Fruit fly (Drosophila melanogaster) whole organism, embryonic: ENCODE data around the gene IntS4.

Experiments
- Asciz ChIP-seq: fragments of 200-800 bp; sonication (Bioruptor generic); optimal IDR thresholded peaks from 2 replicates; lab custom pipeline; 2017; ENCODE audit warnings: missing biosample characterization, mild to moderate bottlenecking, missing genetic modification characterization, missing genetic modification reagents
- Atf-2 ChIP-seq: fragments of 200-800 bp; sonication (Bioruptor generic); optimal IDR thresholded peaks from 2 replicates; lab custom pipeline; 2016; ENCODE audit warnings: missing biosample characterization, missing genetic modification characterization
- Bteb2 ChIP-seq: fragments of 200-800 bp; sonication (Bioruptor generic); optimal IDR thresholded peaks from 2 replicates; lab custom pipeline; 2016; ENCODE audit warnings: missing biosample characterization, missing genetic modification characterization
- CG10431 ChIP-seq: fragments of 200-800 bp; sonication (Bioruptor generic); optimal IDR thresholded peaks from 3 replicates; lab custom pipeline; 2018; ENCODE audit warnings: missing biosample characterization, mild to moderate bottlenecking, missing genetic modification characterization
- CG10543 ChIP-seq: fragments of 200-800 bp; sonication (Bioruptor generic); optimal IDR thresholded peaks from 3 replicates; lab custom pipeline; 2017; ENCODE audit warnings: missing biosample characterization, mild to moderate bottlenecking, missing genetic modification characterization, moderate library complexity
- CG11093 ChIP-seq: fragments of 200-800 bp; sonication (Bioruptor generic); IDR thresholded peaks from 3 replicates; pipeline ENCODE4 v1.3.6; 2022; ENCODE audit warnings: missing biosample characterization, missing genetic modification characterization
- CG12942 ChIP-seq: fragments of 200-800 bp; sonication (Bioruptor generic); optimal IDR thresholded peaks from 3 replicates; lab custom pipeline; 2016; ENCODE audit warnings: missing biosample characterization, missing genetic modification characterization
- CG17186 ChIP-seq: fragments of 200-800 bp; sonication (Bioruptor generic); optimal IDR thresholded peaks from 3 replicates; lab custom pipeline; 2017; ENCODE audit warnings: missing biosample characterization, missing genetic modification reagents, missing genetic modification characterization
- CG2875 ChIP-seq: fragments of 200-800 bp; sonication (Bioruptor generic); optimal IDR thresholded peaks from 2 replicates; lab custom pipeline; 2017; ENCODE audit warnings: missing biosample characterization, mild to moderate bottlenecking, missing genetic modification characterization, missing genetic modification reagents
- CG3163 ChIP-seq: fragments of 200-800 bp; sonication (Bioruptor generic); optimal IDR thresholded peaks from 3 replicates; lab custom pipeline; 2016; ENCODE audit warnings: missing biosample characterization, missing genetic modification characterization
- CG33557 ChIP-seq: fragments of 200-800 bp; sonication (Bioruptor generic); optimal IDR thresholded peaks from 2 replicates; lab custom pipeline; 2019; ENCODE audit warnings: missing biosample characterization, mild to moderate bottlenecking, missing genetic modification characterization, moderate library complexity
- CG42726 ChIP-seq: fragments of 200-800 bp; sonication (Bioruptor generic); IDR thresholded peaks from 2 replicates; pipeline ENCODE4 v1.3.6; 2022; ENCODE audit warnings: missing biosample characterization, missing genetic modification characterization; ENCODE audit not compliant: partially characterized antibody
- CG43689 ChIP-seq: fragments of 200-800 bp; sonication (Bioruptor generic); IDR thresholded peaks from 2 replicates; pipeline ENCODE4 v1.3.6; 2022; ENCODE audit warnings: missing biosample characterization, missing genetic modification characterization
- CG4854 ChIP-seq: fragments of 200-800 bp; sonication (Bioruptor generic); optimal IDR thresholded peaks from 2 replicates; lab custom pipeline; 2016; ENCODE audit warnings: missing biosample characterization, missing genetic modification characterization, inconsistent platforms
- CG5953 ChIP-seq: fragments of 200-800 bp; sonication (Bioruptor generic); IDR thresholded peaks from 2 replicates; pipeline ENCODE4 v1.3.6; 2022; ENCODE audit warnings: missing biosample characterization, missing genetic modification characterization
- CG6272 ChIP-seq: fragments of 200-800 bp; sonication (Bioruptor generic); IDR thresholded peaks from 2 replicates; pipeline ENCODE4 v1.3.6; 2022; ENCODE audit warnings: missing biosample characterization, missing genetic modification characterization
- CG7963 ChIP-seq: fragments of 200-800 bp; sonication (Bioruptor generic); IDR thresholded peaks from 3 replicates; pipeline ENCODE4 v1.3.6; 2022; ENCODE audit warnings: missing biosample characterization, missing genetic modification characterization; ENCODE audit not compliant: partially characterized antibody
- CG8089 ChIP-seq: fragments of 200-800 bp; sonication (Bioruptor generic); optimal IDR thresholded peaks from 3 replicates; lab custom pipeline; 2016; ENCODE audit warnings: missing biosample characterization, missing genetic modification characterization
- CG8478 ChIP-seq: fragments of >200 bp; optimal IDR thresholded peaks from 2 replicates; lab custom pipeline; 2018
- CG8765 ChIP-seq: fragments of 200-800 bp; sonication (Bioruptor generic); IDR thresholded peaks from 2 replicates; pipeline ENCODE4 v1.3.6; 2022; ENCODE audit warnings: missing biosample characterization, missing genetic modification characterization
- CG8924 ChIP-seq: fragments of 200-800 bp; optimal IDR thresholded peaks from 3 replicates; lab custom pipeline; 2019; ENCODE audit warnings: missing biosample characterization, mild to moderate bottlenecking, missing genetic modification characterization, moderate library complexity
- Deaf1 ChIP-seq: fragments of 200-800 bp; optimal IDR thresholded peaks from 3 replicates; lab custom pipeline; 2019; ENCODE audit warnings: missing biosample characterization, mild to moderate bottlenecking, missing genetic modification characterization, moderate library complexity
- Ets97D ChIP-seq: fragments of 200-800 bp; sonication (Bioruptor generic); optimal IDR thresholded peaks from 3 replicates; lab custom pipeline; 2016; ENCODE audit warnings: missing biosample characterization, missing genetic modification characterization
- Fer3 ChIP-seq: fragments of 200-800 bp; sonication (Bioruptor generic); optimal IDR thresholded peaks from 2 replicates; lab custom pipeline; 2018; ENCODE audit warnings: missing biosample characterization, mild to moderate bottlenecking, missing genetic modification characterization, moderate library complexity
- Hmx ChIP-seq: fragments of 200-800 bp; sonication (Bioruptor generic); optimal IDR thresholded peaks from 2 replicates; lab custom pipeline; 2016; ENCODE audit warnings: missing biosample characterization, missing genetic modification characterization
- Optix ChIP-seq: fragments of 200-800 bp; sonication (Bioruptor generic); IDR thresholded peaks from 3 replicates; pipeline ENCODE4 v1.3.6; 2022; ENCODE audit warnings: missing biosample characterization, missing genetic modification characterization
- Sox102F ChIP-seq: fragments of 200-800 bp; sonication (Bioruptor generic); optimal IDR thresholded peaks from 2 replicates; lab custom pipeline; 2018; ENCODE audit warnings: missing biosample characterization, mild to moderate bottlenecking, missing genetic modification characterization, moderate library complexity
- bbx ChIP-seq: fragments of 200-800 bp; sonication (Bioruptor generic); IDR thresholded peaks from 2 replicates; pipeline ENCODE4 v1.3.6; 2022; ENCODE audit warnings: missing biosample characterization, missing genetic modification characterization; ENCODE audit not compliant: partially characterized antibody
- cg ChIP-seq: fragments of 200-800 bp; sonication (Bioruptor generic); optimal IDR thresholded peaks from 3 replicates; lab custom pipeline; 2019; ENCODE audit warnings: missing biosample characterization, mild to moderate bottlenecking, missing genetic modification characterization, moderate library complexity
- chinmo ChIP-seq: fragments of 200-800 bp; sonication (Bioruptor generic); IDR thresholded peaks from 4 replicates; pipeline ENCODE4 v1.3.6; 2022; ENCODE audit warnings: missing biosample characterization, missing genetic modification characterization; ENCODE audit not compliant: partially characterized antibody
- chm ChIP-seq: fragments of 200-800 bp; sonication (Bioruptor generic); IDR thresholded peaks from 2 replicates; pipeline ENCODE4 v1.3.6; 2022; ENCODE audit warnings: missing biosample characterization, missing genetic modification characterization
- dmrt11E ChIP-seq: fragments of 200-800 bp; sonication (Bioruptor generic); optimal IDR thresholded peaks from 3 replicates; lab custom pipeline; 2018; ENCODE audit warnings: missing biosample characterization, mild to moderate bottlenecking, missing genetic modification characterization, moderate library complexity
- esg ChIP-seq: fragments of 200-800 bp; sonication (Bioruptor generic); conservative IDR thresholded peaks from 2 replicates; pipeline ENCODE4 v1.3.6; 2022; ENCODE audit warnings: missing biosample characterization, missing genetic modification characterization
- fd102C ChIP-seq: fragments of 200-800 bp; sonication (Bioruptor generic); optimal IDR thresholded peaks from 2 replicates; lab custom pipeline; 2018; ENCODE audit warnings: missing biosample characterization, mild to moderate bottlenecking, missing genetic modification characterization, moderate library complexity
- fd64A ChIP-seq: fragments of 200-800 bp; sonication (Bioruptor generic); optimal IDR thresholded peaks from 3 replicates; lab custom pipeline; 2018; ENCODE audit warnings: missing biosample characterization, mild to moderate bottlenecking, missing genetic modification characterization
- gcm ChIP-seq: fragments of 200-800 bp; sonication (Bioruptor generic); optimal IDR thresholded peaks from 2 replicates; lab custom pipeline; 2019; ENCODE audit warnings: missing biosample characterization, mild to moderate bottlenecking, missing genetic modification characterization, moderate library complexity
- gcm2 ChIP-seq: fragments of 200-800 bp; sonication (Bioruptor generic); optimal IDR thresholded peaks from 2 replicates; lab custom pipeline; 2016; ENCODE audit warnings: missing biosample characterization, missing genetic modification characterization
- ind ChIP-seq: fragments of 200-800 bp; sonication (Bioruptor generic); optimal IDR thresholded peaks from 3 replicates; lab custom pipeline; 2016; ENCODE audit warnings: missing biosample characterization, missing genetic modification characterization
- maf-S ChIP-seq: fragments of 200-800 bp; sonication (Bioruptor generic); optimal IDR thresholded peaks from 2 replicates; lab custom pipeline; 2016; ENCODE audit warnings: missing biosample characterization, missing genetic modification characterization
- otp ChIP-seq: fragments of 200-800 bp; sonication (Bioruptor generic); IDR thresholded peaks from 3 replicates; pipeline ENCODE4, ENCODE4 v1.3.6; 2022; ENCODE audit warnings: missing biosample characterization, missing genetic modification characterization
- pum ChIP-seq: fragments of 200-800 bp; sonication (Bioruptor generic); optimal IDR thresholded peaks from 2 replicates; lab custom pipeline; 2016; ENCODE audit warnings: missing biosample characterization, missing genetic modification characterization
- ranshi ChIP-seq: fragments of 200-800 bp; sonication (Bioruptor generic); IDR thresholded peaks from 2 replicates; pipeline ENCODE4 v1.3.6; 2022; ENCODE audit warnings: missing biosample characterization, missing genetic modification characterization
- sim ChIP-seq: fragments of 200-800 bp; sonication (Bioruptor generic); IDR thresholded peaks from 2 replicates; pipeline ENCODE4 v1.3.6; 2022; ENCODE audit warnings: missing biosample characterization, missing genetic modification characterization
- sisA ChIP-seq: fragments of 200-800 bp; sonication (Bioruptor generic); IDR thresholded peaks from 2 replicates; pipeline ENCODE4 v1.3.6; 2022; ENCODE audit warnings: missing biosample characterization, missing genetic modification characterization
- slbo ChIP-seq: fragments of 200-800 bp; sonication (Bioruptor generic); IDR thresholded peaks from 2 replicates; pipeline ENCODE4 v1.3.6; 2022; ENCODE audit warnings: missing biosample characterization, missing genetic modification characterization
- sna ChIP-seq: fragments of 200-800 bp; sonication (Bioruptor generic); IDR thresholded peaks from 2 replicates; pipeline ENCODE4 v1.3.6; 2022; ENCODE audit warnings: missing biosample characterization, missing genetic modification characterization; ENCODE audit not compliant: partially characterized antibody
- tap ChIP-seq: fragments of 200-800 bp; optimal IDR thresholded peaks from 3 replicates; lab custom pipeline; 2019; ENCODE audit warnings: missing biosample characterization, mild to moderate bottlenecking, missing genetic modification characterization, moderate library complexity
- unc-4 ChIP-seq: fragments of 200-800 bp; sonication (Bioruptor generic); IDR thresholded peaks from 2 replicates; pipeline ENCODE4 v1.3.6; 2022; ENCODE audit warnings: missing biosample characterization, missing genetic modification characterization; ENCODE audit not compliant: partially characterized antibody
- usp ChIP-seq: fragments of >200 bp; optimal IDR thresholded peaks from 2 replicates; lab custom pipeline; 2017; ENCODE audit warnings: missing biosample characterization, missing genetic modification characterization
- z ChIP-seq: fragments of 200-800 bp; sonication (Bioruptor generic); IDR thresholded peaks from 3 replicates; pipeline ENCODE4 v1.3.6; 2022; ENCODE audit warnings: missing biosample characterization, missing genetic modification characterization
- zen2 ChIP-seq: fragments of 200-800 bp; sonication (Bioruptor generic); IDR thresholded peaks from 3 replicates; pipeline ENCODE4 v1.3.6; 2022; ENCODE audit warnings: missing biosample characterization, missing genetic modification characterization; ENCODE audit not compliant: partially characterized antibody

The IntS4 gene

DNA sequence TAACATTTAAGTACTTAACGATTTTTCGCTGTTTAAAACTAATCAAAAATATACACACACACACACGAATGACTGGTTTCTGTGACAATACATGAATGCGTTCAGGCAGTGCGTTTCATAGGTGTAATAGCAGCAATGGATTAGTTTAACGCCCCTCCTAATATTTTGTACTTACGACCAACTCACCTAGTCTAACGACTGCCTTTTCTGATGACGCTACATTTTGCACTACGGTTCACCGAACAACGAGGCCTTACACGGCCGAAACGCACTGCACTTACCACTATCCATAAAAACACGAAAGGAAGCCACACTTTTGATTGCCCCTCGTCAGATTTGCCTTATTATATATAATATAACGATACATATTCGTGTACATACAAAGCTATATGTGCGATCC is 42.6 kb upstream of the IntS4 start (continued):
- TF ChIP-seq CG7963 (GFP tag; lab: Robert Waterston, UW) = no peak
- peak; percentile 43 for TF ChIP-seq ind (GFP tag; lab: Kevin White, UChicago)
- no peak for TF ChIP-seq unc-4 (GFP tag; lab: Robert Waterston, UW)
- no peak for TF ChIP-seq CG2875 (GFP tag; lab: Kevin White, UChicago)
- 0 out of 2 replicates have a peak, but pooled peaks have one; percentile 53 for TF ChIP-seq chm (GFP tag; lab: Robert Waterston, UW)
- 0 out of 2 replicates have a peak, but pooled peaks have one; percentile 12 for TF ChIP-seq CG43689 (GFP tag; lab: Robert Waterston, UW)
- no peak for TF ChIP-seq Hmx (GFP tag; lab: Kevin White, UChicago)
- TF ChIP-seq gcm (GFP tag; lab: Kevin White, UChicago) = no peak
- peak; percentile 32; the same call in 1 of the 3 replicates for TF ChIP-seq Optix (GFP tag; lab: Robert Waterston, UW)
- 0 out of 2 replicates have a peak, but pooled peaks have one; percentile 29 for TF ChIP-seq slbo (GFP tag; lab: Robert Waterston, UW)
- TF ChIP-seq dmrt11E (tag; lab: Kevin White, UChicago) = peak; percentile 35
- no peak for TF ChIP-seq CG10431 (GFP tag; lab: Kevin White, UChicago)
- TF ChIP-seq CG8089 (GFP tag; lab: Kevin White, UChicago) = no peak
- 0 out of 3 replicates have a peak, but pooled peaks have one; percentile 21 for TF ChIP-seq CG11093 (GFP tag; lab: Robert Waterston, UW)
- no peak for TF ChIP-seq Fer3 (tag; lab: Kevin White, UChicago)
- no peak for TF ChIP-seq Ets97D (GFP tag; lab: Kevin White, UChicago)
- TF ChIP-seq cg (GFP tag; lab: Kevin White, UChicago) = no peak
- TF ChIP-seq pum = no peak
- no peak for TF ChIP-seq sna (GFP tag; lab: Robert Waterston, UW)
- no peak for TF ChIP-seq CG3163 (GFP tag; lab: Kevin White, UChicago)
- no peak for TF ChIP-seq usp (GFP tag; lab: Kevin White, UChicago)
- TF ChIP-seq chinmo (GFP tag; lab: Robert Waterston, UW) = no peak
- TF ChIP-seq otp (GFP tag; lab: Robert Waterston, UW) = 0 out of 3 replicates have a peak, but pooled peaks have one; percentile 44
- TF ChIP-seq maf-S (GFP tag; lab: Kevin White, UChicago) = no peak
- TF ChIP-seq Deaf1 (tag; lab: Kevin White, UChicago) = no peak
- 0 out of 2 replicates have a peak, but pooled peaks have one; percentile 28 for TF ChIP-seq esg (GFP tag; lab: Robert Waterston, UW)
- no peak for TF ChIP-seq fd64A
- TF ChIP-seq zen2 (GFP tag; lab: Robert Waterston, UW) = no peak
- TF ChIP-seq CG17186 (GFP tag; lab: Kevin White, UChicago) = no peak
- peak; percentile 39; the same call in 1 of the 2 replicates for TF ChIP-seq sisA (GFP tag; lab: Robert Waterston, UW)
- TF ChIP-seq CG4854 (GFP tag; lab: Kevin White, UChicago) = no peak
- no peak for TF ChIP-seq Bteb2 (GFP tag; lab: Kevin White, UChicago)
- no peak for TF ChIP-seq tap (tag; lab: Kevin White, UChicago)
- TF ChIP-seq Sox102F = no peak
- no peak for TF ChIP-seq bbx (GFP tag; lab: Robert Waterston, UW)
- TF ChIP-seq gcm2 (GFP tag; lab: Kevin White, UChicago) = no peak
- no peak for TF ChIP-seq CG10543 (GFP tag; lab: Kevin White, UChicago)
- no peak for TF ChIP-seq CG12942 (GFP tag; lab: Kevin White, UChicago)
- no peak for TF ChIP-seq CG5953 (GFP tag; lab: Robert Waterston, UW)
- TF ChIP-seq CG8924 (tag; lab: Kevin White, UChicago) = peak; percentile 24
- TF ChIP-seq Atf-2 = peak; percentile 6
- no peak for TF ChIP-seq CG33557 (GFP tag; lab: Kevin White, UChicago)
- no peak for TF ChIP-seq fd102C (GFP tag; lab: Kevin White, UChicago)
- TF ChIP-seq sim (GFP tag; lab: Robert Waterston, UW) = peak; percentile 25; the same call in 1 of the 2 replicates
- no peak for TF ChIP-seq CG6272 (GFP tag; lab: Robert Waterston, UW)
- TF ChIP-seq CG42726 = no peak
- 0 out of 2 replicates have a peak, but pooled peaks have one; percentile 30 for TF ChIP-seq ranshi
- TF ChIP-seq CG8765 (GFP tag; lab: Robert Waterston, UW) = peak; percentile 14; the same call in 1 of the 2 replicates
- TF ChIP-seq z (GFP tag; lab: Robert Waterston, UW) = no peak
- TF ChIP-seq CG8478 = no peak
- TF ChIP-seq Asciz (GFP tag; lab: Kevin White, UChicago) = no peak
